Worm (Caenorhabditis elegans) whole organism, L2 larva: Measurements from ENCODE around the gene T19D2.13.

Source experiments
- C34F6.9 ChIP-seq: fragments of 150-350 bp; optimal IDR thresholded peaks from 2 replicates; lab custom pipeline; 2014; ENCODE audit warnings: missing biosample characterization, missing genetic modification characterization
- F13H6.1 ChIP-seq: sonication (generic microtip); optimal IDR thresholded peaks from 2 replicates; lab custom pipeline; 2016; ENCODE audit warnings: missing genetic modification characterization, missing compliant biosample characterization
- alr-1 ChIP-seq: fragments of 150-350 bp; optimal IDR thresholded peaks from 2 replicates; lab custom pipeline; 2014; ENCODE audit warnings: missing biosample characterization, missing genetic modification characterization
- aly-2 ChIP-seq: fragments of 150-350 bp; optimal IDR thresholded peaks from 2 replicates; lab custom pipeline; 2014; ENCODE audit warnings: missing biosample characterization, missing genetic modification characterization
- ceh-16 ChIP-seq: fragments of 150-350 bp; optimal IDR thresholded peaks from 2 replicates; lab custom pipeline; 2014; ENCODE audit warnings: missing biosample characterization, missing genetic modification characterization
- ceh-82 ChIP-seq: fragments of 150-350 bp; optimal IDR thresholded peaks from 2 replicates; lab custom pipeline; 2014; ENCODE audit warnings: missing biosample characterization, missing genetic modification characterization
- crh-2 ChIP-seq: sonication (generic microtip); optimal IDR thresholded peaks from 2 replicates; lab custom pipeline; 2017; ENCODE audit warnings: missing biosample characterization, missing genetic modification characterization
- egl-27 ChIP-seq: sonication (generic microtip); optimal IDR thresholded peaks from 3 replicates; lab custom pipeline; 2017; ENCODE audit warnings: missing biosample characterization, missing genetic modification reagents, missing genetic modification characterization
- elt-3 ChIP-seq: sonication (generic microtip); optimal IDR thresholded peaks from 2 replicates; lab custom pipeline; 2017; ENCODE audit warnings: missing biosample characterization, missing genetic modification characterization
- fos-1 ChIP-seq: fragments of 150-350 bp; optimal IDR thresholded peaks from 2 replicates; lab custom pipeline; 2014; ENCODE audit warnings: missing biosample characterization, missing genetic modification characterization
- gmeb-1 ChIP-seq: fragments of 150-350 bp; optimal IDR thresholded peaks from 2 replicates; lab custom pipeline; 2014; ENCODE audit warnings: missing biosample characterization, missing genetic modification characterization
- lin-13 ChIP-seq: fragments of 150-350 bp; optimal IDR thresholded peaks from 2 replicates; lab custom pipeline; 2014; ENCODE audit warnings: missing biosample characterization, missing genetic modification reagents, missing genetic modification characterization
- lin-39 ChIP-seq: fragments of 150-350 bp; optimal IDR thresholded peaks from 2 replicates; lab custom pipeline; 2014; ENCODE audit warnings: missing biosample characterization, missing genetic modification reagents, missing genetic modification characterization
- lsy-2 ChIP-seq, 2 experiments: fragments of 150-350 bp in 1 of 2; sonication (generic microtip) in 1 of 2; optimal IDR thresholded peaks; 2 replicates each; lab custom pipeline; 2014 to 2017; ENCODE audit warnings: missing biosample characterization in 2 of 2, missing genetic modification characterization in 2 of 2
- mbf-1 ChIP-seq: sonication (generic microtip); optimal IDR thresholded peaks from 2 replicates; lab custom pipeline; 2017; ENCODE audit warnings: missing biosample characterization, missing genetic modification characterization
- mdl-1 ChIP-seq, 2 experiments: fragments of 150-350 bp in 1 of 2; sonication (generic microtip) in 1 of 2; optimal IDR thresholded peaks; 2 replicates each; lab custom pipeline; 2017; ENCODE audit warnings: missing biosample characterization in 2 of 2, missing genetic modification characterization in 2 of 2
- nhr-10 ChIP-seq: sonication (generic microtip); optimal IDR thresholded peaks from 2 replicates; lab custom pipeline; 2017; ENCODE audit warnings: missing biosample characterization, missing genetic modification characterization
- nhr-11 ChIP-seq: fragments of 150-350 bp; optimal IDR thresholded peaks from 2 replicates; lab custom pipeline; 2014; ENCODE audit warnings: missing biosample characterization, missing genetic modification characterization
- nhr-12 ChIP-seq: fragments of 150-350 bp; optimal IDR thresholded peaks from 2 replicates; lab custom pipeline; 2014; ENCODE audit warnings: missing biosample characterization, missing genetic modification characterization
- nhr-129 ChIP-seq: fragments of 150-350 bp; optimal IDR thresholded peaks from 2 replicates; lab custom pipeline; 2014; ENCODE audit warnings: missing biosample characterization, missing genetic modification characterization
- nhr-21 ChIP-seq: fragments of 150-350 bp; optimal IDR thresholded peaks from 2 replicates; lab custom pipeline; 2014; ENCODE audit warnings: missing biosample characterization, missing genetic modification characterization
- nhr-23 ChIP-seq: fragments of 150-350 bp; optimal IDR thresholded peaks from 2 replicates; lab custom pipeline; 2014; ENCODE audit warnings: missing biosample characterization, missing genetic modification reagents, missing genetic modification characterization
- nhr-237 ChIP-seq: fragments of 150-350 bp; optimal IDR thresholded peaks from 2 replicates; lab custom pipeline; 2014; ENCODE audit warnings: missing biosample characterization, missing genetic modification characterization
- nhr-6 ChIP-seq: fragments of 150-350 bp; optimal IDR thresholded peaks from 2 replicates; lab custom pipeline; 2014; ENCODE audit warnings: missing biosample characterization, missing genetic modification characterization
- nhr-77 ChIP-seq: fragments of 150-350 bp; optimal IDR thresholded peaks from 2 replicates; lab custom pipeline; 2014; ENCODE audit warnings: missing biosample characterization, missing genetic modification characterization
- peb-1 ChIP-seq: fragments of 150-350 bp; optimal IDR thresholded peaks from 2 replicates; lab custom pipeline; 2014; ENCODE audit warnings: missing biosample characterization, missing genetic modification characterization
- sma-9 ChIP-seq, 2 experiments: fragments of 150-350 bp in 1 of 2; sonication (generic microtip) in 1 of 2; optimal IDR thresholded peaks; 2 replicates each; lab custom pipeline; 2014 to 2016; ENCODE audit warnings: missing genetic modification characterization in 2 of 2, mild to moderate bottlenecking in 1 of 2, missing biosample characterization in 1 of 2, missing compliant biosample characterization in 1 of 2, missing genetic modification reagents in 1 of 2, moderate library complexity in 1 of 2
- unc-39 ChIP-seq: fragments of 150-350 bp; optimal IDR thresholded peaks from 2 replicates; lab custom pipeline; 2014; ENCODE audit warnings: missing biosample characterization, missing genetic modification characterization
- unc-55 ChIP-seq: fragments of 150-350 bp; sonication (generic microtip); optimal IDR thresholded peaks from 3 replicates; lab custom pipeline; 2014; ENCODE audit warnings: missing biosample characterization, missing genetic modification reagents, missing genetic modification characterization
- unc-62 ChIP-seq: fragments of 150-350 bp; optimal IDR thresholded peaks from 2 replicates; lab custom pipeline; 2014; ENCODE audit warnings: missing biosample characterization, missing genetic modification reagents, missing genetic modification characterization
- zag-1 ChIP-seq: fragments of 150-350 bp; optimal IDR thresholded peaks from 2 replicates; lab custom pipeline; 2014; ENCODE audit warnings: missing biosample characterization, missing genetic modification characterization
- ztf-1 ChIP-seq: fragments of 200-800 bp; sonication (Bioruptor generic); conservative IDR thresholded peaks from 2 replicates; pipeline ENCODE4 v1.3.6; 2022; ENCODE audit warnings: missing genetic modification characterization, missing compliant biosample characterization
- ztf-11 ChIP-seq: sonication (generic microtip); optimal IDR thresholded peaks from 2 replicates; lab custom pipeline; 2017; ENCODE audit warnings: missing biosample characterization, missing genetic modification characterization
- ztf-4 ChIP-seq: fragments of 150-350 bp; optimal IDR thresholded peaks from 2 replicates; lab custom pipeline; 2014; ENCODE audit warnings: missing biosample characterization, missing genetic modification characterization

Gene T19D2.13

ce11 chrX:3969353-3969752 is 27.2 kb upstream of the T19D2.13 start:
- no peak for TF ChIP-seq mbf-1 (tag; lab: Kevin White, UChicago)
- no peak for TF ChIP-seq ztf-4 (tag; lab: Kevin White, UChicago)
- TF ChIP-seq unc-39 (tag; lab: Kevin White, UChicago) = no peak
- TF ChIP-seq peb-1 (tag; lab: Kevin White, UChicago) = no peak
- no peak for TF ChIP-seq nhr-77 (tag; lab: Kevin White, UChicago)
- TF ChIP-seq unc-55 (GFP tag; lab: Kevin White, UChicago) = no peak
- TF ChIP-seq ztf-1 (GFP tag; lab: Robert Waterston, UW) = no peak
- TF ChIP-seq crh-2 = peak; percentile 25
- TF ChIP-seq zag-1 (tag; lab: Kevin White, UChicago) = no peak
- peak; percentile 18 for TF ChIP-seq sma-9 (GFP tag; optimal IDR thresholded peaks at IDR 0.05; lab: Kevin White, UChicago)
- TF ChIP-seq sma-9 (tag; optimal IDR thresholded peaks at IDR 0.05; lab: Kevin White, UChicago) = no peak
- no peak for TF ChIP-seq ceh-82 (tag; lab: Kevin White, UChicago)
- TF ChIP-seq nhr-129 (tag; lab: Kevin White, UChicago) = peak; percentile 49
- TF ChIP-seq nhr-237 (tag; lab: Kevin White, UChicago) = no peak
- TF ChIP-seq egl-27 (tag; lab: Kevin White, UChicago) = no peak
- TF ChIP-seq lin-39 (tag; lab: Kevin White, UChicago) = no peak
- no peak for TF ChIP-seq mdl-1 (tag; optimal IDR thresholded peaks at IDR 0.05; lab: Kevin White, UChicago)
- no peak for TF ChIP-seq ceh-16 (tag; lab: Kevin White, UChicago)
- no peak for TF ChIP-seq F13H6.1 (tag; lab: Kevin White, UChicago)
- no peak for TF ChIP-seq nhr-23 (tag; lab: Kevin White, UChicago)

ce11 chrX:3968209-3968960 is 26.2 kb upstream of the T19D2.13 start, which contains the start of gene C16B8.3:
Gene C16B8.3, minus strand, starts transcription at chrX:3968634.
- TF ChIP-seq gmeb-1 (tag; lab: Kevin White, UChicago) = peak; percentile 37
- TF ChIP-seq unc-55 (GFP tag; lab: Kevin White, UChicago) = no peak
- TF ChIP-seq fos-1 (tag; lab: Kevin White, UChicago) = peak; percentile 67
- no peak for TF ChIP-seq ceh-82 (tag; lab: Kevin White, UChicago)
- no peak for TF ChIP-seq lin-13 (GFP tag; lab: Kevin White, UChicago)
- TF ChIP-seq mbf-1 (tag; lab: Kevin White, UChicago) = no peak
- no peak for TF ChIP-seq peb-1 (tag; lab: Kevin White, UChicago)
- peak; percentile 2 for TF ChIP-seq F13H6.1 (tag; lab: Kevin White, UChicago)
- TF ChIP-seq unc-62 (GFP tag; lab: Kevin White, UChicago) = no peak
- peak; percentile 27 for TF ChIP-seq sma-9 (GFP tag; optimal IDR thresholded peaks at IDR 0.05; lab: Kevin White, UChicago)
- TF ChIP-seq sma-9 (tag; optimal IDR thresholded peaks at IDR 0.05; lab: Kevin White, UChicago) = no peak
- no peak for TF ChIP-seq nhr-11 (tag; lab: Kevin White, UChicago)
- TF ChIP-seq elt-3 = no peak
- TF ChIP-seq mdl-1 (tag; optimal IDR thresholded peaks at IDR 0.05; lab: Kevin White, UChicago) = peak in 1 of 2 experiments; percentile 11
- TF ChIP-seq nhr-6 (tag; lab: Kevin White, UChicago) = no peak
- no peak for TF ChIP-seq nhr-10 (tag; lab: Kevin White, UChicago)
- no peak for TF ChIP-seq zag-1 (tag; lab: Kevin White, UChicago)
- TF ChIP-seq nhr-237 (tag; lab: Kevin White, UChicago) = no peak
- TF ChIP-seq crh-2 = peak; percentile 61

- TF ChIP-seq aly-2 (no peak), nhr-10 (tag; lab: Kevin White, UChicago) (no peak), mbf-1 (tag; lab: Kevin White, UChicago) (no peak), ceh-82 (tag; lab: Kevin White, UChicago) (no peak), ztf-4 (tag; lab: Kevin White, UChicago) (no peak), lsy-2 (tag; optimal IDR thresholded peaks at IDR 0.05; lab: Kevin White, UChicago) (no peak), ztf-11 (tag; lab: Kevin White, UChicago) (no peak), nhr-12 (tag; lab: Kevin White, UChicago) (no peak), elt-3 (no peak), peb-1 (tag; lab: Kevin White, UChicago) (no peak), alr-1 (tag; lab: Kevin White, UChicago) (no peak), fos-1 (tag; lab: Kevin White, UChicago) (no peak)
Measured at ce11 chrX:3966332-3966731, 24.2 kb upstream of the T19D2.13 start, which contains the start of gene C16B8.2. Gene C16B8.2, minus strand, starts transcription at chrX:3966432.

ce11 chrX:3960345-3960744 is 18.2 kb upstream of the T19D2.13 start:
- TF ChIP-seq nhr-21 (no peak), C34F6.9 (tag; lab: Kevin White, UChicago) (no peak), unc-55 (GFP tag; lab: Kevin White, UChicago) (peak; percentile 16)
